Fruit fly (Drosophila melanogaster) ovary, adult (tissue): ENCODE measurements around the gene CG13126.

Source experiments
- CG17801 ChIP-seq: fragments of 200-800 bp; optimal IDR thresholded peaks from 2 replicates; lab custom pipeline; 2019; ENCODE audit warnings: missing biosample characterization, mild to moderate bottlenecking, missing genetic modification characterization, moderate library complexity; ENCODE audit not compliant: partially characterized antibody

CG13126 gene

DNA sequence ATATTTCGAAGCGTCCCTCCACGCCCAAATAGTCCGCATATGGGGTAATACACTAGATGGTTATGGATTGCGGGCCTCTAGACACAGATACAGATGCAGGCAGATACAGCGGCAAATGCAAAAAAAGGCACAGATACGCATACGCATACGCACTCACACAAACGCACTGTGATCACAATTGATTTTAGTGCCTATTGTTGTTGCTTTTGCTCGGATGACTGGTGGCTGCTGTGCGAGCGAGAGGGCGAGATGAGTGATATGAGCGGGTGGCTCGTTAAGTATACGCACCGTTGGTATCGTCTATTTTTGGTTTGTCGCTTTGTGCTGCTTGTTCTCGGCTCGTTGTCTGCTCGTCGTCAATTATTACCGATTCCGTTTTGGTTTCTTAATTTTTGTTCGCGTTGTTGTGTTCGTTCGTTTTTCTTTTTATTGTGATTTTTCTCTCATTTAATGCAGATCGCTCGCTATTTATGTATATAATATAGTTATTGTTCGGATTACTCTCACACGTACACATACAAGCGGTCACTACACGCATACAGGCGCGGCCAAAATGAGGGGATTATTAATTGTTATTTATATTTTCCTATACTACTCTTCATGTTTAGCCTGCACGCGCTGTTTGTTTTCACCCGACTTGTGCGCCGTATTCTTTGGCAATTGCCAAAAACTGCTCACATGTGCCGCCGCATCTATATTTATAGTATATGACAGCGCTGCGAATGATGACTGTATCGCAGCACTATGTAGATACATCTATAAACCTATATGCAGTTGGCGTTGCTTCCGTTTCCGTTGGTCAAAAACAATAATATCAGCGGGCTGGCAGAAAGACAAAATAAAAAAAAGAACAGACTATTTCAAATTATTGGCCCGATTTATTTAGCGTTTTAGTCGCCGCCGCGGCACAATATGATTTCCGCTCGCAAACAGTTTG, 46.4 kb downstream of the CG13126 start:
- no peak for TF ChIP-seq CG17801 (GFP tag; lab: Kevin White, UChicago)

DNA sequence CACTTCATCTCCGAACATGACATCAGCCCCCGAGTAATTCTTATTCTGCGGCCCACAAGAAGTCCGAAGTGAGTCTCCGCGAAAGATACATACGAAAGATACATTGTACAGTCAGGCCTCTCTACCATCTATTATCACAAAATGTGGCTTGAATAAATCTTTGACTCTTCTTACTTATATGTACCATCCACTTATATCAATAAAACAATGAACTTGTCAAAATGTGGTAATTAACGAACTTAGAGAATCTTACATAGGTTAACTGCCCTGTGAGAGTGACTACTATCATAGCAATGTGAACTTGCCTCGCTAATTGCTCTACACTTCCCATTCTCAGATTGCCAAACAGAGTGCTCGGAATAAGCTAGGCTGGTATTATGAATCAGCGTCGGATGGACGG, 47.3 kb downstream of the CG13126 start:
- no peak for TF ChIP-seq CG17801 (GFP tag; lab: Kevin White, UChicago)

DNA sequence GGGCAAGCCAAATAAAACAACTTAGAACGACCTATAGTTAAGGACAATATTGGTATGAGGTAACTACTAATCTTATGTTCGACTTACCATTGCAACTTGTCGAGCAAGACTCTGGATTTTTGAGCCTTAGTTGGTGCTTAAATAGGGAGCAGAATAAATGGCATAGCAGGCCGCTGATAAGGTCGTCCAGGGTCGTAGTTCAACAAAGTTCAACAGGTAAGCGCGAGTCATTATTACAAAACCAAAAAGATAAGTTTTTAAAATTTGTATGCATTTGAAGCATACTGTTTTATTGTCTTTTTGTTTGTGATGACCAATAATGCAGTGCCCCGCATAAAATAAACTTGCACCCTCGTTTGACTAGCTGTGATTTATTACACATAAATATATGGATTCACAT, 51.0 kb downstream of the CG13126 start, which contains the start of gene Muc30E:
Gene Muc30E (minus strand): TSS at position 101 of the 400 bp plus-strand sequence.
- TF ChIP-seq CG17801 (GFP tag; lab: Kevin White, UChicago): no peak
